Fruit fly (Drosophila melanogaster) whole organism, embryonic: ENCODE measurements around the gene CG31388.

ENCODE experiments used
- Abd-B ChIP-seq: fragments of 200-800 bp; sonication (Bioruptor generic); optimal IDR thresholded peaks from 2 replicates; lab custom pipeline; 2018; ENCODE audit warnings: missing biosample characterization, mild to moderate bottlenecking, missing genetic modification characterization, moderate library complexity
- Awh ChIP-seq: fragments of 200-800 bp; sonication (Bioruptor generic); IDR thresholded peaks from 2 replicates; pipeline ENCODE4, ENCODE4 v1.3.6; 2022; ENCODE audit warnings: missing biosample characterization, missing genetic modification characterization
- Bgb ChIP-seq: fragments of 200-800 bp; sonication (Bioruptor generic); IDR thresholded peaks from 2 replicates; pipeline ENCODE4 v1.3.6; 2022; ENCODE audit warnings: missing biosample characterization, missing genetic modification characterization; ENCODE audit not compliant: partially characterized antibody
- C15 ChIP-seq: fragments of 200-800 bp; sonication (Bioruptor generic); IDR thresholded peaks from 3 replicates; pipeline ENCODE4 v1.3.6; 2022; ENCODE audit warnings: missing biosample characterization, missing genetic modification characterization
- CG10654 ChIP-seq: fragments of 200-800 bp; sonication (Bioruptor generic); optimal IDR thresholded peaks from 2 replicates; lab custom pipeline; 2016; ENCODE audit warnings: missing biosample characterization, missing genetic modification characterization
- CG12942 ChIP-seq: fragments of 200-800 bp; sonication (Bioruptor generic); optimal IDR thresholded peaks from 3 replicates; lab custom pipeline; 2016; ENCODE audit warnings: missing biosample characterization, missing genetic modification characterization
- CG13775 ChIP-seq: fragments of 200-800 bp; sonication (Bioruptor generic); optimal IDR thresholded peaks from 3 replicates; lab custom pipeline; 2017; ENCODE audit warnings: missing biosample characterization, mild to moderate bottlenecking, missing genetic modification characterization
- CG14441 ChIP-seq: fragments of 200-800 bp; sonication (Bioruptor generic); IDR thresholded peaks from 2 replicates; pipeline ENCODE4 v1.3.6; 2022; ENCODE audit warnings: missing biosample characterization, missing genetic modification characterization
- CG16813 ChIP-seq: fragments of 200-800 bp; sonication (Bioruptor generic); IDR thresholded peaks from 3 replicates; pipeline ENCODE4 v1.3.6; 2022; ENCODE audit warnings: missing biosample characterization, missing genetic modification characterization; ENCODE audit not compliant: partially characterized antibody
- CG1792 ChIP-seq: fragments of 200-800 bp; sonication (Bioruptor generic); optimal IDR thresholded peaks from 2 replicates; lab custom pipeline; 2016; ENCODE audit warnings: missing biosample characterization, missing genetic modification characterization
- CG1832 ChIP-seq: fragments of 200-800 bp; sonication (Bioruptor generic); optimal IDR thresholded peaks from 2 replicates; lab custom pipeline; 2017; ENCODE audit warnings: missing biosample characterization, mild to moderate bottlenecking, missing genetic modification characterization, inconsistent platforms
- CG2116 ChIP-seq: fragments of 200-800 bp; sonication (Bioruptor generic); optimal IDR thresholded peaks from 3 replicates; lab custom pipeline; 2018; ENCODE audit warnings: missing biosample characterization, mild to moderate bottlenecking, missing genetic modification characterization
- CG30020 ChIP-seq: fragments of 200-800 bp; optimal IDR thresholded peaks from 2 replicates; lab custom pipeline; 2019; ENCODE audit warnings: missing biosample characterization, mild to moderate bottlenecking, missing genetic modification characterization, moderate library complexity
- CG6175 ChIP-seq: fragments of 200-800 bp; sonication (Bioruptor generic); IDR thresholded peaks from 3 replicates; pipeline ENCODE4 v1.3.6; 2022; ENCODE audit warnings: missing biosample characterization, missing genetic modification characterization
- CG6765 ChIP-seq: fragments of 200-800 bp; sonication (Bioruptor generic); optimal IDR thresholded peaks from 3 replicates; lab custom pipeline; 2017; ENCODE audit warnings: missing biosample characterization, mild to moderate bottlenecking, missing genetic modification characterization
- CG7271 ChIP-seq: fragments of 200-800 bp; sonication (Bioruptor generic); optimal IDR thresholded peaks from 2 replicates; lab custom pipeline; 2018; ENCODE audit warnings: missing biosample characterization, mild to moderate bottlenecking, missing genetic modification characterization, moderate library complexity
- CG8290 ChIP-seq, 3 experiments: fragments of 200-800 bp; sonication (Bioruptor generic); optimal IDR thresholded peaks; 2 replicates each; lab custom pipeline; 2016 to 2019; ENCODE audit warnings: missing biosample characterization in 3 of 3, missing genetic modification characterization in 3 of 3, mild to moderate bottlenecking in 2 of 3, moderate library complexity in 1 of 3
- CG8765 ChIP-seq: fragments of 200-800 bp; sonication (Bioruptor generic); IDR thresholded peaks from 2 replicates; pipeline ENCODE4 v1.3.6; 2022; ENCODE audit warnings: missing biosample characterization, missing genetic modification characterization
- CG9215 ChIP-seq: fragments of 200-800 bp; sonication (Bioruptor generic); IDR thresholded peaks from 2 replicates; pipeline ENCODE4 v1.3.6; 2022; ENCODE audit warnings: missing biosample characterization, missing genetic modification characterization
- CrebB ChIP-seq: fragments of 200-800 bp; sonication (Bioruptor generic); optimal IDR thresholded peaks from 3 replicates; lab custom pipeline; 2018; ENCODE audit warnings: missing biosample characterization, mild to moderate bottlenecking, missing genetic modification characterization
- D ChIP-seq, 2 experiments: fragments of 200-800 bp in 1 of 2; fragments of >200 bp in 1 of 2; sonication (Bioruptor generic) in 1 of 2; optimal IDR thresholded peaks; 2 replicates in 1 of 2; 3 replicates in 1 of 2; lab custom pipeline; 2017; ENCODE audit warnings: mild to moderate bottlenecking in 1 of 2, missing biosample characterization in 1 of 2, missing genetic modification characterization in 1 of 2, missing genetic modification reagents in 1 of 2
- Dll ChIP-seq: fragments of 200-800 bp; sonication (Bioruptor generic); IDR thresholded peaks from 4 replicates; pipeline ENCODE4 v1.3.6; 2022; ENCODE audit warnings: missing biosample characterization, missing genetic modification characterization; ENCODE audit not compliant: partially characterized antibody
- Fer1 ChIP-seq: fragments of 200-800 bp; sonication (Bioruptor generic); optimal IDR thresholded peaks from 2 replicates; lab custom pipeline; 2017; ENCODE audit warnings: missing biosample characterization, mild to moderate bottlenecking, missing genetic modification characterization
- Gsc ChIP-seq: fragments of 200-800 bp; sonication (Bioruptor generic); IDR thresholded peaks from 2 replicates; pipeline ENCODE4 v1.3.6; 2022; ENCODE audit warnings: missing biosample characterization, missing genetic modification characterization
- Gug ChIP-seq: fragments of 200-800 bp; sonication (Bioruptor generic); IDR thresholded peaks from 4 replicates; pipeline ENCODE4 v1.3.6; 2022; ENCODE audit warnings: missing biosample characterization, missing genetic modification characterization
- PHDP ChIP-seq: fragments of 200-800 bp; sonication (Bioruptor generic); optimal IDR thresholded peaks from 3 replicates; lab custom pipeline; 2018; ENCODE audit warnings: missing biosample characterization, mild to moderate bottlenecking, missing genetic modification characterization, moderate library complexity
- Poxn ChIP-seq: fragments of 200-800 bp; sonication (Bioruptor generic); IDR thresholded peaks from 2 replicates; pipeline ENCODE4 v1.3.6; 2022; ENCODE audit warnings: missing biosample characterization, missing genetic modification characterization
- Scr ChIP-seq: fragments of 200-800 bp; sonication (Bioruptor generic); IDR thresholded peaks from 2 replicates; pipeline ENCODE4 v1.3.6; 2022; ENCODE audit warnings: missing biosample characterization, missing genetic modification characterization; ENCODE audit not compliant: partially characterized antibody
- Side ChIP-seq: fragments of 200-800 bp; sonication (Bioruptor generic); optimal IDR thresholded peaks from 2 replicates; lab custom pipeline; 2016; ENCODE audit warnings: missing biosample characterization, missing genetic modification characterization
- Six4 ChIP-seq: fragments of 200-800 bp; sonication (Bioruptor generic); optimal IDR thresholded peaks from 2 replicates; lab custom pipeline; 2016; ENCODE audit warnings: missing biosample characterization, missing genetic modification characterization
- abd-A ChIP-seq: fragments of 200-800 bp; sonication (Bioruptor generic); optimal IDR thresholded peaks from 3 replicates; lab custom pipeline; 2019; ENCODE audit warnings: missing biosample characterization, mild to moderate bottlenecking, missing genetic modification characterization, moderate library complexity
- bsh ChIP-seq, 2 experiments: fragments of 200-800 bp; sonication (Bioruptor generic); optimal IDR thresholded peaks; 2 replicates each; lab custom pipeline; 2017 to 2018; ENCODE audit warnings: mild to moderate bottlenecking in 2 of 2, missing biosample characterization in 2 of 2, missing genetic modification characterization in 2 of 2, moderate library complexity in 1 of 2
- caup ChIP-seq: fragments of 200-800 bp; sonication (Bioruptor generic); optimal IDR thresholded peaks from 3 replicates; lab custom pipeline; 2017; ENCODE audit warnings: missing biosample characterization, mild to moderate bottlenecking, missing genetic modification characterization, moderate library complexity; ENCODE audit not compliant: severe bottlenecking
- corto ChIP-seq: fragments of 200-800 bp; sonication (Bioruptor generic); optimal IDR thresholded peaks from 2 replicates; lab custom pipeline; 2016; ENCODE audit warnings: missing biosample characterization, mild to moderate bottlenecking, missing genetic modification characterization, moderate library complexity
- crc ChIP-seq: fragments of 200-800 bp; sonication (Bioruptor generic); optimal IDR thresholded peaks from 2 replicates; lab custom pipeline; 2016; ENCODE audit warnings: missing biosample characterization, missing genetic modification characterization
- danr ChIP-seq: fragments of 200-800 bp; sonication (Bioruptor generic); IDR thresholded peaks from 2 replicates; pipeline ENCODE4 v1.3.6; 2022; ENCODE audit warnings: missing biosample characterization, missing genetic modification characterization
- dmrt11E ChIP-seq: fragments of 200-800 bp; sonication (Bioruptor generic); optimal IDR thresholded peaks from 3 replicates; lab custom pipeline; 2018; ENCODE audit warnings: missing biosample characterization, mild to moderate bottlenecking, missing genetic modification characterization, moderate library complexity
- esg ChIP-seq: fragments of 200-800 bp; sonication (Bioruptor generic); conservative IDR thresholded peaks from 2 replicates; pipeline ENCODE4 v1.3.6; 2022; ENCODE audit warnings: missing biosample characterization, missing genetic modification characterization
- fd96Cb ChIP-seq: fragments of 200-800 bp; sonication (Bioruptor generic); optimal IDR thresholded peaks from 2 replicates; lab custom pipeline; 2018; ENCODE audit warnings: missing biosample characterization, mild to moderate bottlenecking, missing genetic modification characterization, moderate library complexity
- hkb ChIP-seq, 2 experiments: fragments of 200-800 bp in 1 of 2; fragments of >200 bp in 1 of 2; sonication (Bioruptor generic) in 1 of 2; IDR thresholded peaks in 1 of 2; optimal IDR thresholded peaks in 1 of 2; 2 replicates each; pipeline versions ENCODE4 v1.3.6 to Lab custom; 2017 to 2022; ENCODE audit warnings: missing biosample characterization in 1 of 2, missing genetic modification characterization in 1 of 2
- nerfin-2 ChIP-seq: fragments of 200-800 bp; sonication (Bioruptor generic); IDR thresholded peaks from 2 replicates; pipeline ENCODE4 v1.3.6; 2022; ENCODE audit warnings: missing biosample characterization, missing genetic modification characterization; ENCODE audit not compliant: partially characterized antibody
- pb ChIP-seq: fragments of 200-800 bp; sonication (Bioruptor generic); optimal IDR thresholded peaks from 3 replicates; lab custom pipeline; 2016; ENCODE audit warnings: missing biosample characterization, missing genetic modification characterization
- pzg ChIP-seq: fragments of 200-800 bp; sonication (Bioruptor generic); optimal IDR thresholded peaks from 3 replicates; lab custom pipeline; 2018; ENCODE audit warnings: missing biosample characterization, mild to moderate bottlenecking, missing genetic modification characterization, moderate library complexity
- ro ChIP-seq: fragments of 200-800 bp; sonication (Bioruptor generic); IDR thresholded peaks from 2 replicates; pipeline ENCODE4 v1.3.6; 2022; ENCODE audit warnings: missing biosample characterization, missing genetic modification characterization
- tap ChIP-seq: fragments of 200-800 bp; optimal IDR thresholded peaks from 3 replicates; lab custom pipeline; 2019; ENCODE audit warnings: missing biosample characterization, mild to moderate bottlenecking, missing genetic modification characterization, moderate library complexity
- twi ChIP-seq: fragments of 200-800 bp; optimal IDR thresholded peaks from 2 replicates; lab custom pipeline; 2019; ENCODE audit warnings: missing biosample characterization, mild to moderate bottlenecking, missing genetic modification characterization, moderate library complexity

CG31388 gene

DNA sequence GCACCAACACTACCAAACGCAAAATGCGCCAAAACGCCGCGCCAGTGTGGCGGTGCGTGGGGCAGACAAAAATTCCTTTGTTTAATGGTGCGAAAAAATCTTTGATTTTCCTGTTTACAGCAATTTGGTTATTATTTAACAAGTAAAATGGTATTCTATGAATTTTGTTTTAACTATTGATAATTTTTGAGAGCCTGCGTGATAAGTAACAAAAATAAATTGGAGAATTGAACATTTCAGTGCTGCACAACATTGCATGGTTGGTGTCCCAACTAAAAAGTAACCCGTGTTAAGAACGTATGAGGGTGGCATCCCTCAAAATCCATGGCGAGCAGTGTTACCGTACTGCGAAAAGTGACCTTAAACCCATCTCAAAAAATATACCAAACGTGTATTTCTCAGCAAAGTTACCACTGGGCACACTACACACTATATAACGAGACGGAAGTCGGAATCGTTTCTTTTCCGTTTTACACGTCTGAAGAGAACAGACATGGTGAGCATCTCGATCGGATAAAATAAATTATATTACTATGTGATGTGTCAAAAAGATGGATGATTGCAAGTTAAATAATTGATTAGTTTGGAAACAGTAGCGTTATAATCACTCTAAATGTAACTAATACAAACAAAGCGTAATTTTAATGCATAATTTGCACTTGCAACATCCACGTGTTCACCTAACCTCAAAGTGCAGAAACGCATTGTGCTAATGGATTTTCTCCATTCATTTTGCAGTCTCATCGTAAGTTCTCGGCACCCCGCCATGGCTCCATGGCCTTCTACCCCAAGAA lies 16.0 kb upstream of the CG31388 start, which contains the start of the genes CG6693 and RpL3 (continued):
- TF ChIP-seq Abd-B (GFP tag; lab: Kevin White, UChicago) = no peak
- no peak; the same call in 1 of the 2 replicates for TF ChIP-seq Scr (GFP tag; lab: Robert Waterston, UW)
- TF ChIP-seq Awh (GFP tag; lab: Robert Waterston, UW) = peak; percentile 84; the same call in 1 of the 2 replicates
- TF ChIP-seq Fer1 (GFP tag; lab: Kevin White, UChicago) = peak; percentile 86
- peak; percentile 86 for TF ChIP-seq PHDP
- TF ChIP-seq CG12942 (GFP tag; lab: Kevin White, UChicago) = peak; percentile 19
- TF ChIP-seq Gsc (GFP tag; lab: Robert Waterston, UW) = no peak
- TF ChIP-seq dmrt11E (tag; lab: Kevin White, UChicago) = peak; percentile 58
- TF ChIP-seq twi (tag; lab: Kevin White, UChicago) = peak; percentile 24
- peak; percentile 93 for TF ChIP-seq CG6765 (GFP tag; lab: Kevin White, UChicago)
- no peak for TF ChIP-seq CG14441
- TF ChIP-seq CrebB (tag; lab: Kevin White, UChicago) = peak; percentile 89
- TF ChIP-seq CG1792 (GFP tag; lab: Kevin White, UChicago) = no peak
- TF ChIP-seq hkb (optimal IDR thresholded peaks at IDR 0.05; lab: Kevin White, UChicago) = peak; percentile 93
- TF ChIP-seq hkb (GFP tag; IDR thresholded peaks at IDR 0.05; lab: Robert Waterston, UW) = peak; percentile 67
- peak; percentile 36; the same call in 1 of the 3 replicates for TF ChIP-seq CG6175 (GFP tag; lab: Robert Waterston, UW)
- TF ChIP-seq C15 (GFP tag; lab: Robert Waterston, UW) = peak; percentile 47; the same call in 1 of the 3 replicates
- TF ChIP-seq bsh (GFP tag; optimal IDR thresholded peaks at IDR 0.05; lab: Kevin White, UChicago) = peak; percentile 63 to 66
- TF ChIP-seq CG13775 (GFP tag; lab: Kevin White, UChicago) = peak; percentile 74
- TF ChIP-seq ro = no peak
- TF ChIP-seq Six4 (GFP tag; lab: Kevin White, UChicago) = peak; percentile 27
- peak; percentile 51 for TF ChIP-seq fd96Cb
- peak; percentile 63 for TF ChIP-seq Side (GFP tag; lab: Kevin White, UChicago)
- peak; percentile 57 for TF ChIP-seq CG10654
- no peak for TF ChIP-seq Dll (GFP tag; lab: Robert Waterston, UW)
- TF ChIP-seq Gug = peak; percentile 20; the same call in 1 of the 4 replicates
- TF ChIP-seq danr (GFP tag; lab: Robert Waterston, UW) = no peak
- TF ChIP-seq caup (GFP tag; lab: Kevin White, UChicago) = peak; percentile 92
- no peak for TF ChIP-seq esg (GFP tag; lab: Robert Waterston, UW)
- TF ChIP-seq Poxn = no peak
- TF ChIP-seq CG16813 (GFP tag; lab: Robert Waterston, UW) = no peak
- peak; percentile 69 for TF ChIP-seq CG8290 (GFP tag; optimal IDR thresholded peaks at IDR 0.05; lab: Kevin White, UChicago)
- peak; percentile 43 to 94 for TF ChIP-seq CG8290 (tag; optimal IDR thresholded peaks at IDR 0.05; lab: Kevin White, UChicago)
- TF ChIP-seq corto = no peak
- no peak for TF ChIP-seq CG1832 (GFP tag; lab: Kevin White, UChicago)
- TF ChIP-seq pzg (GFP tag; lab: Kevin White, UChicago) = peak; percentile 99
- TF ChIP-seq CG2116 = peak; percentile 70
- TF ChIP-seq Bgb = peak; percentile 51; the same call in 1 of the 2 replicates
- no peak for TF ChIP-seq abd-A (tag; lab: Kevin White, UChicago)
- TF ChIP-seq pb (GFP tag; lab: Kevin White, UChicago) = peak; percentile 52
- no peak for TF ChIP-seq nerfin-2 (GFP tag; lab: Robert Waterston, UW)
- TF ChIP-seq CG7271 (tag; lab: Kevin White, UChicago) = peak; percentile 82
- TF ChIP-seq CG30020 (tag; lab: Kevin White, UChicago) = peak; percentile 27
- TF ChIP-seq crc = no peak
- no peak for TF ChIP-seq CG9215 (GFP tag; lab: Robert Waterston, UW)
- TF ChIP-seq D (optimal IDR thresholded peaks at IDR 0.05; lab: Kevin White, UChicago) = no peak
- TF ChIP-seq D (GFP tag; optimal IDR thresholded peaks at IDR 0.05; lab: Kevin White, UChicago) = peak; percentile 44
- peak; percentile 84 for TF ChIP-seq tap (tag; lab: Kevin White, UChicago)
- TF ChIP-seq CG8765 (GFP tag; lab: Robert Waterston, UW) = no peak
